Worm (Caenorhabditis elegans): ENCODE results near the gene T05A10.6.

Gene T05A10.6

DNA sequence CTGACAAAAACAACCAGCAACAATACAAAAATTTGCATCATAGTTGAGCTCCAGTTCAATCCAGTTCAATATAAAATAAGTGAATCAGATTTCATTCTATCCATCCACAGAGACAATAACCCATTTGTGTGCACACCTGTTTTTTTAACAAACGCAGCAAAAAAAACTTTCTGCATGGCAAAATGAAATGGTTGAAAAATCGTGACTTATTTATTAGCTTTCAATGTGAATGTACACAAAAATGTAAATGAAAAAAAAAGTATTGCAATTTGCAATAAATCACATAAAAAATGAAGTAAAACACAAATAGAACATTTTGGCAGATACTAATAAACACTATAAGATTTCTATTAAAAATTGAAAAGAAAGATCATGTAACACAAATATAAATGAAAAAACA is at the start of gene T05A10.6:
Gene T05A10.6, minus strand, starts transcription at position 101 of the 400 bp plus-strand sequence.
- TF ChIP-seq ets-4 (tag; optimal IDR thresholded peaks at IDR 0.05) (no peak), unc-42 (tag; optimal IDR thresholded peaks at IDR 0.05) (no peak), sox-2 (GFP tag; IDR thresholded peaks at IDR 0.05) (no peak), npax-4 (tag; optimal IDR thresholded peaks at IDR 0.05) (no peak), elt-4 (tag; optimal IDR thresholded peaks at IDR 0.05) (no peak), pha-4 (tag; optimal IDR thresholded peaks at IDR 0.05) (no peak), tbx-2 (tag; optimal IDR thresholded peaks at IDR 0.05) (no peak), ceh-19 (GFP tag; optimal IDR thresholded peaks at IDR 0.05) (no peak), ceh-9 (tag; optimal IDR thresholded peaks at IDR 0.05) (no peak), dmd-4 (tag; optimal IDR thresholded peaks at IDR 0.05; ENCODE audit: borderline replicate concordance) (no peak), ceh-18 (tag; optimal IDR thresholded peaks at IDR 0.05) (no peak), ceh-34 (tag; optimal IDR thresholded peaks at IDR 0.05) (no peak), ref-2 (tag; optimal IDR thresholded peaks at IDR 0.05) (no peak), T23F11.4 (GFP tag; optimal IDR thresholded peaks at IDR 0.05) (no peak), nfya-1 (tag; optimal IDR thresholded peaks at IDR 0.05) (no peak), ceh-48 (tag; optimal IDR thresholded peaks at IDR 0.05) (no peak)

DNA sequence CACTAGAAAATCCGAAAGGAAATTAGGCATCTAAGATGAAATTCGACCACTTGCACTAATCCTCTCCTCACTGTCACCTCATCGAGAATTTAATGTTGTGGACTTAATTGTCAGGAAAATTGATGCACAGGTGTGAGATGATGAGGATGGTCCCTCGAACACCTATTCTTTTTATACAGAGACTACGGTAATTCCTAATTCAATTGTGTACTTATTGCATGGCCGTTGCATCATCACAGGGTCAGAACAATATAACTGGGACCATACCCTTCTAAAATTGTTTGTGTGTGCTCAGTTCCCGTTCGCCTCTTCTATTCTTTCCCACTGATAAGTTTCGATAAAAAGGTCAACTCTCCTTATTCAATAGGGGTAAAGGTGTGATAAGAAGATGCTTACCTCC is 49.6 kb upstream of the T05A10.6 start:
- TF ChIP-seq lin-11 (tag; optimal IDR thresholded peaks at IDR 0.05) (no peak), elt-2 (tag; optimal IDR thresholded peaks at IDR 0.05) (peak; percentile 87), ahr-1 (tag; optimal IDR thresholded peaks at IDR 0.05) (no peak)

DNA sequence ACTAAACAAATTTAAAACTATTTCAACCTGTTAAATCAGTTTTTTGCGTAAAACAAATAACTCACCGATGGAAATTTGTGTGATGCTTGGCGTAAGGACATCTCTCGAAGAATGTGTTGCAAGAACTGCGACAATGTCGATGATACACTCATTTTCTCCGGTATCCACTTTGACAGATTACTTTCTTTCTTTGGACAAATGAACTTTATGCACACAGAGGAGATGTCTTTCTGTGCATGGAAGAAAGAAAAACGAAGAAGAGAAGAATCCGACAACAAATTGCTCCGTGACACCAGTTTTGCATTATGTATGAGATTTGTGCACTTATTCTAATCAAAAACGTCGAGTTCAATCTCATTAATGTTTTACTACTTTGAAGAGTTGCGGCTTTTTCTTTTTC is 44.0 kb upstream of the T05A10.6 start, which contains the start of gene plc-1:
Gene plc-1, minus strand, starts transcription at position 101 of the 400 bp plus-strand sequence.
- no peak for TF ChIP-seq ceh-19 (GFP tag; optimal IDR thresholded peaks at IDR 0.05)
- no peak for TF ChIP-seq unc-42 (tag; optimal IDR thresholded peaks at IDR 0.05)
- TF ChIP-seq gmeb-2 (tag; optimal IDR thresholded peaks at IDR 0.05), result no peak
- no peak for TF ChIP-seq syd-9 (tag; optimal IDR thresholded peaks at IDR 0.05)
- TF ChIP-seq C38D4.7 (GFP tag; optimal IDR thresholded peaks at IDR 0.05), result no peak
- TF ChIP-seq nfya-1 (tag; optimal IDR thresholded peaks at IDR 0.05), result no peak
- no peak for TF ChIP-seq sox-2 (GFP tag; IDR thresholded peaks at IDR 0.05)

DNA sequence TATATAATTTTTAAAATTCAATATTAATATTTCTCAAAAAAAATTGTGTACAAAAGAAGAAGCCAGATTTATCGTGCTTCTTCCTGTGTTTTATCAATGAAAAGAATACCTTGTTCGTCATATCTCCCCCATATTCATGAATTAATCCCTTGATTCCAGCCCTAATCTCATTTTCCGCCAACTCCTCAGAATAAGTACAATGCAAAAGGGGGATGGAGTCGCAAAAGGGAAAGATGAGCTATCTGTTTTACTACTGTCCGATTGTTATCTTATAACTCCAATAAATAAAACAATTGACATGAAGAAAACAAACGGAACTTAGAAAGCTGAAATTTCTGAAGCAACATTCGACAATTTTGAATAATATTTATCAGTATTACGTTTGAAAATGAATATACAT is 43.1 kb upstream of the T05A10.6 start:
- TF ChIP-seq hlh-8 (tag; optimal IDR thresholded peaks at IDR 0.05), result no peak
- TF ChIP-seq unc-3 (GFP tag; conservative IDR thresholded peaks at IDR 0.05), result no peak
- TF ChIP-seq unc-3 (tag; optimal IDR thresholded peaks at IDR 0.05), result no peak
- TF ChIP-seq ama-1 (optimal IDR thresholded peaks at IDR 0.05), result no peak
- no peak for TF ChIP-seq pha-4 (tag; optimal IDR thresholded peaks at IDR 0.05)
- no peak for TF ChIP-seq unc-42 (tag; optimal IDR thresholded peaks at IDR 0.05)
- no peak for TF ChIP-seq che-1 (tag; optimal IDR thresholded peaks at IDR 0.05)
- no peak for TF ChIP-seq lim-6 (tag; optimal IDR thresholded peaks at IDR 0.05)
- TF ChIP-seq sox-4 (tag; optimal IDR thresholded peaks at IDR 0.05), result no peak
- TF ChIP-seq tbx-7 (tag; optimal IDR thresholded peaks at IDR 0.05), result no peak
- no peak for TF ChIP-seq nhr-11 (tag; optimal IDR thresholded peaks at IDR 0.05)
- no peak for TF ChIP-seq sox-2 (GFP tag; IDR thresholded peaks at IDR 0.05)
- no peak for TF ChIP-seq eyg-1 (tag; optimal IDR thresholded peaks at IDR 0.05)
- TF ChIP-seq unc-55 (GFP tag; optimal IDR thresholded peaks at IDR 0.05), result no peak
- no peak for TF ChIP-seq ceh-45 (GFP tag; IDR thresholded peaks at IDR 0.05)
- TF ChIP-seq K09A11.1 (tag; optimal IDR thresholded peaks at IDR 0.05; ENCODE audit: insufficient read depth), result no peak
- no peak for TF ChIP-seq ahr-1 (tag; optimal IDR thresholded peaks at IDR 0.05)
- TF ChIP-seq tbx-2 (tag; optimal IDR thresholded peaks at IDR 0.05), result no peak

DNA sequence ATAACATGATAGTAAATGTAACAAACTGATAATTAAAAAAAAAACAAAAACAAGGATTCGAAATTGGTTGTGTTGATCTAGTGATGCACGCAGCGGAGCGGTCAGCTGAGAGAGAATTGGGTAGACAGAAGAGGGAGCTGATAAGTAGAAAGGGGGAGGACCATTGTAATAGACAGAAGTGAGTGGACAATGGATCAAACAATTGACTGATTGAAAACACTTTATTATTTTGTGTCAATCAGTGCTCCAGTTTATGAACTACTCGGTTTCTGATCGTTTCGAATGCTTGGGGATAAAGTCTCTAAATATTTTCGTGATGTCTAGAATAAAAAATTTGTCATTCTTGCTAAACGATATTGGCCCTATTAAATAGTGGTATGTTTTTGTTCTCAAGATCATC is 40.0 kb upstream of the T05A10.6 start:
- TF ChIP-seq pqm-1 (tag; optimal IDR thresholded peaks at IDR 0.05) (no peak), ceh-45 (GFP tag; IDR thresholded peaks at IDR 0.05) (no peak), mec-3 (tag; optimal IDR thresholded peaks at IDR 0.05; ENCODE audit: borderline replicate concordance) (no peak), ahr-1 (tag; optimal IDR thresholded peaks at IDR 0.05) (no peak), unc-55 (GFP tag; optimal IDR thresholded peaks at IDR 0.05) (peak; percentile 61)

Measured in whole organism, late embryonic.